Fruit fly (Drosophila melanogaster) whole organism, pupa: ENCODE measurements around the gene CG9471.

ENCODE experiments used
- CG10348 ChIP-seq: fragments of 200-800 bp; sonication (Bioruptor generic); IDR thresholded peaks from 2 replicates; pipeline ENCODE4 v1.3.6; 2022; ENCODE audit warnings: missing biosample characterization, missing genetic modification characterization
- CG12605 ChIP-seq: fragments of 200-800 bp; sonication (Bioruptor generic); IDR thresholded peaks from 2 replicates; pipeline ENCODE4 v1.3.6; 2022; ENCODE audit warnings: missing biosample characterization, missing genetic modification characterization
- CG13204 ChIP-seq: fragments of 200-800 bp; sonication (Bioruptor generic); optimal IDR thresholded peaks from 2 replicates; lab custom pipeline; 2018; ENCODE audit warnings: missing biosample characterization, mild to moderate bottlenecking, missing genetic modification characterization, moderate library complexity
- CG14655 ChIP-seq: fragments of 200-800 bp; sonication (Bioruptor generic); optimal IDR thresholded peaks from 3 replicates; lab custom pipeline; 2017; ENCODE audit warnings: mild to moderate bottlenecking, missing biosample characterization, missing genetic modification reagents, missing genetic modification characterization
- CG15710 ChIP-seq: fragments of 200-800 bp; sonication (Bioruptor generic); optimal IDR thresholded peaks from 2 replicates; lab custom pipeline; 2018; ENCODE audit warnings: missing biosample characterization, mild to moderate bottlenecking, missing genetic modification characterization, moderate library complexity
- CG17806 ChIP-seq: fragments of 200-800 bp; sonication (Bioruptor generic); optimal IDR thresholded peaks from 2 replicates; lab custom pipeline; 2018; ENCODE audit warnings: missing biosample characterization, mild to moderate bottlenecking, missing genetic modification characterization, moderate library complexity
- CG32121 ChIP-seq: fragments of 200-800 bp; sonication (Bioruptor generic); IDR thresholded peaks from 2 replicates; pipeline ENCODE4 v1.3.6; 2022; ENCODE audit warnings: missing biosample characterization, missing genetic modification characterization
- CG34367 ChIP-seq: fragments of 200-800 bp; sonication (Bioruptor generic); optimal IDR thresholded peaks from 2 replicates; lab custom pipeline; 2018; ENCODE audit warnings: missing biosample characterization, mild to moderate bottlenecking, missing genetic modification characterization
- CG4496 ChIP-seq: fragments of 200-800 bp; sonication (Bioruptor generic); IDR thresholded peaks from 3 replicates; pipeline ENCODE4 v1.3.6; 2022; ENCODE audit warnings: missing biosample characterization, missing genetic modification characterization
- CG8159 ChIP-seq: fragments of 200-800 bp; sonication (Bioruptor generic); optimal IDR thresholded peaks from 3 replicates; lab custom pipeline; 2018; ENCODE audit warnings: missing biosample characterization, mild to moderate bottlenecking, missing genetic modification characterization, moderate library complexity
- CG8301 ChIP-seq: fragments of 200-800 bp; sonication (Bioruptor generic); optimal IDR thresholded peaks from 2 replicates; lab custom pipeline; 2018; ENCODE audit warnings: missing biosample characterization, mild to moderate bottlenecking, missing genetic modification characterization
- CG9948 ChIP-seq: fragments of 200-800 bp; sonication (Bioruptor generic); optimal IDR thresholded peaks from 2 replicates; lab custom pipeline; 2018; ENCODE audit warnings: missing biosample characterization, mild to moderate bottlenecking, missing genetic modification characterization, moderate library complexity
- D1 ChIP-seq: fragments of 200-800 bp; sonication (Bioruptor generic); optimal IDR thresholded peaks from 2 replicates; lab custom pipeline; 2018; ENCODE audit warnings: missing biosample characterization, mild to moderate bottlenecking, missing genetic modification characterization, moderate library complexity
- EcR ChIP-seq: fragments of 200-800 bp; sonication (Bioruptor generic); optimal IDR thresholded peaks from 3 replicates; lab custom pipeline; 2019; ENCODE audit warnings: missing biosample characterization, missing genetic modification characterization, mild to moderate bottlenecking, moderate library complexity, missing genetic modification reagents
- Ets98B ChIP-seq: fragments of 200-800 bp; sonication (Bioruptor generic); IDR thresholded peaks from 2 replicates; pipeline ENCODE4 v1.3.6; 2022; ENCODE audit warnings: missing biosample characterization, missing genetic modification characterization
- Pif1A ChIP-seq: fragments of 200-800 bp; sonication (Bioruptor generic); optimal IDR thresholded peaks from 3 replicates; lab custom pipeline; 2016; ENCODE audit warnings: missing biosample characterization, missing genetic modification characterization
- Pif1B ChIP-seq: fragments of 200-800 bp; sonication (Bioruptor generic); optimal IDR thresholded peaks from 3 replicates; lab custom pipeline; 2016; ENCODE audit warnings: missing biosample characterization, missing genetic modification characterization
- Snoo ChIP-seq: fragments of 200-800 bp; sonication (Bioruptor generic); optimal IDR thresholded peaks from 3 replicates; lab custom pipeline; 2017; ENCODE audit warnings: missing biosample characterization, mild to moderate bottlenecking, missing genetic modification characterization, inconsistent platforms
- fd96Ca ChIP-seq: fragments of 200-800 bp; sonication (Bioruptor generic); IDR thresholded peaks from 3 replicates; pipeline ENCODE4 v1.3.6; 2022; ENCODE audit warnings: missing biosample characterization, missing genetic modification characterization
- gl ChIP-seq: fragments of 200-800 bp; sonication (Bioruptor generic); optimal IDR thresholded peaks from 2 replicates; lab custom pipeline; 2018; ENCODE audit warnings: missing biosample characterization, mild to moderate bottlenecking, missing genetic modification characterization
- rn ChIP-seq: fragments of 200-800 bp; sonication (Bioruptor generic); IDR thresholded peaks from 2 replicates; pipeline ENCODE4 v1.3.6; 2022; ENCODE audit warnings: missing biosample characterization, missing genetic modification characterization

CG9471 gene

DNA sequence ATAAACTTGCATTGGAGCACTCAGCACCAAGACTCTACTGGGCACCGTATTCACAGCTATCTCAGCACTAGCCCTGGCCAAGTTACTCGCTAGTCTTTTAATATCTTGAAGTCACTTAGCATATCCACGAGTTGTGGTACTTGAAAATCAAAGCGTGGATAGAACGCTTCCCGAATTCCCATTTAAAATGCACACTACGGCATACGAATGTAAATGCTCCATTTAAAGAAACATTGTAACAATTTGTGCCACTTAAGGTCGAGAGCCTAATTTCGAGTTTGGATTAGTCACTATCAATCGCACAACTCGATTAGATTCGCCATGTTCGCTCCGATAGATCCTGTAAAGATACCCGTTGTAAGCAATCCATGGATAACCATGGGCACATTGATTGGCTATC lies 42.5 kb upstream of the CG9471 start, which contains the start of gene eloF:
TSS of gene eloF (plus strand) at position 301 of the 400 bp plus-strand sequence.
- no peak for TF ChIP-seq rn (GFP tag; lab: Robert Waterston, UW)
- TF ChIP-seq CG17806 (tag; lab: Kevin White, UChicago), result no peak
- no peak for TF ChIP-seq CG4496 (GFP tag; lab: Robert Waterston, UW)
- TF ChIP-seq CG8301 (tag; lab: Kevin White, UChicago), result no peak
- TF ChIP-seq fd96Ca (GFP tag; lab: Robert Waterston, UW), result no peak
- TF ChIP-seq, all 21 proteins: peak for 0

DNA sequence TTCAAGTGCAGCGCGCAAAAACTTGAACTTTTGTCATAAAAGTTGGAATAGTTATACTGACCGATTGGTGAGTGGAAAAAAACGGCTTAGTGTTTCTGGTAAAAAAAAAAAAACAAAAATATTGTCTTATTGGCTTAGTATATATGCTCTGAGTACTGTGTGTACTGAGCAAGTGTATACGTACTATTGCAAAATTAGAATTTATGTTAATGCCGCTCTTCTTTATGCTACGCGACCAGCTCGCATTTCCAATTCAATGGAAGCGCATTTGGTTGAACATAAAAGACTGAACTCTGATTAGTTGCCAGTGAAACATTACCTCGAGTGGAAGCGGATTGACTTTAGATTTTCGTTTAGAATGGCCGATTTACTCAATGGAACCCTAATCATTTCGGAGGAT lies 41.1 kb upstream of the CG9471 start, which contains the start of gene CG8534:
TSS of gene CG8534 (plus strand) at position 301 of the 400 bp plus-strand sequence.
- TF ChIP-seq CG34367 (tag; lab: Kevin White, UChicago), result no peak
- no peak for TF ChIP-seq EcR (GFP tag; lab: Kevin White, UChicago)
- TF ChIP-seq rn (GFP tag; lab: Robert Waterston, UW), result no peak
- no peak for TF ChIP-seq CG15710 (tag; lab: Kevin White, UChicago)
- TF ChIP-seq CG9948, result no peak
- no peak for TF ChIP-seq CG8301 (tag; lab: Kevin White, UChicago)
- TF ChIP-seq gl (tag; lab: Kevin White, UChicago), result no peak
- no peak for TF ChIP-seq Pif1B
- no peak for TF ChIP-seq CG13204 (GFP tag; lab: Kevin White, UChicago)
- no peak for TF ChIP-seq Ets98B (GFP tag; lab: Robert Waterston, UW)
- no peak for TF ChIP-seq fd96Ca (GFP tag; lab: Robert Waterston, UW)
- TF ChIP-seq CG4496 (GFP tag; lab: Robert Waterston, UW), result no peak
- TF ChIP-seq Pif1A (GFP tag; lab: Kevin White, UChicago), result no peak

DNA sequence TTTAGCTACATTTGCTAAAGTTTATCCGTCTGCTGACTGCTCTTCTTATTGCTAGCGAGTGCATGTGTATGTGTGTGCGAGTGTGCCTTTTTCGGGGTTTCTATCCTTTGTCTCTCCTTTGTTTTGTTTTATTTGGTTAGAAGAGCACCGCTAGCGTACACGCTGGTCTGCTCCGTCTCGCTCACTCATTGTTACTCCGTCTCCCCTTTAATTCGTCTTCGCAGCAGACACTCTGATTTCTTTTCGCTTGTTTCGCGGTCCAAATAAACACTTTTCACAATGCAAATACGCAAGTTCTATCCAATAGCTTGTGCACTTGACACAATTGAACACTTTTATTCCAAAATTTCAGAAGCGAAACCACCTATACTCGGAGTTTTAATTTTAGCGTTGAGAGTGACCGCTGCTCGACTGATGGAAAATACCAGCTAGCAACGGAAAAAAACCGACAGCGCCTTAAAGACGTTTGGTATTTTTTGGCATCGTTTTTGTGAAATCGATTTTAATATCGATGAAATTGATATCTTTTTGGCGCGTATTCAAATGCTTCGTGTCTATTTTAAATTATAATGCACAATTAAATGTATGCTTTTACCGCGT lies 37.7 kb upstream of the CG9471 start, which contains the start of gene FBXO11:
TSS of gene FBXO11 (minus strand) at position 423 of the 600 bp plus-strand sequence.
- TF ChIP-seq rn (GFP tag; lab: Robert Waterston, UW) (peak; percentile 55; the same call in 1 of the 2 replicates), CG32121 (GFP tag; lab: Robert Waterston, UW) (peak; percentile 83), EcR (GFP tag; lab: Kevin White, UChicago) (peak; percentile 76), CG4496 (GFP tag; lab: Robert Waterston, UW) (peak; percentile 83; the same call in 2 of the 3 replicates), CG8159 (tag; lab: Kevin White, UChicago) (peak; percentile 43), Ets98B (GFP tag; lab: Robert Waterston, UW) (peak; percentile 57), gl (tag; lab: Kevin White, UChicago) (peak; percentile 88), fd96Ca (GFP tag; lab: Robert Waterston, UW) (peak; percentile 72; the same call in 2 of the 3 replicates), Snoo (tag; lab: Kevin White, UChicago) (peak; percentile 62), CG9948 (no peak), CG17806 (tag; lab: Kevin White, UChicago) (peak; percentile 47), CG12605 (GFP tag; lab: Robert Waterston, UW) (peak; percentile 65), CG10348 (GFP tag; lab: Robert Waterston, UW) (no peak), CG34367 (tag; lab: Kevin White, UChicago) (peak; percentile 75), CG15710 (tag; lab: Kevin White, UChicago) (no peak), CG8301 (tag; lab: Kevin White, UChicago) (no peak)

DNA sequence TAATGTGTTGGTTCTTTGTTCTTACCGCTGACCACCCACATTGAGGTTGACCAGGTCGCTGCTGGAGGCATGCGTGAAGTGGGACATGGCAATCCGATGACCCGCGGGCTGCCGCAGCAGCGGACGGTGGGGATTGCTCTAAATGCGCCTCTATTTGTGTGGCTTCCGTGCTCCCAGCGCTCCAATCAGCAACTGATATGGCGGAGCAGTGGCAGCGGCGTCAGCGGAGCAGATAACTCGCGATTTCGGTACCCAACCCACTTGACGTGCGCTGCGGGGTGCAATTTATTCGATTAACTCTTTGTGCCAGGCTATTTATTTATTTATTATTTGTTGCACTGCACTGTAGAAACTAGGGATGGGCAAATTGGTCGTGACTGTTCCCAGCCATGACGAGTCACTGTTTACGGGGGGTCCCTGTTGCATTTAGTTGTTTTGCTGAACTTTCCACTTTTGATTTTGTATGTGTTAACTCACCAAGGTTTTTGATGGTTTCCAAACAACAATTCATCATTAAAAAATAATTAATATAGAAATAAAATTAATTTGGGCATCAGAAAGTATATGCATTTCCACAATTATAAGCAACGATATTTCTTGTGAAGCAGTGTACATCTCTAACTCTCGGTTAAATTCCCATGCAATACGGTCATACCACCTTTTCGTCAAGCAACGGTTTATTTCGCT lies 29.4 kb upstream of the CG9471 start, which contains the start of the genes CG9467 and CG8526:
TSS of gene CG9467 (minus strand) at position 383 of the 687 bp plus-strand sequence.
TSS of gene CG8526 (plus strand) at position 637 of the 687 bp plus-strand sequence.
- TF ChIP-seq EcR (GFP tag; lab: Kevin White, UChicago) (peak; percentile 16), CG15710 (tag; lab: Kevin White, UChicago) (peak; percentile 65), Pif1B (no peak), CG10348 (GFP tag; lab: Robert Waterston, UW) (no peak), CG8301 (tag; lab: Kevin White, UChicago) (no peak), CG34367 (tag; lab: Kevin White, UChicago) (peak; percentile 9), CG12605 (GFP tag; lab: Robert Waterston, UW) (no peak), CG17806 (tag; lab: Kevin White, UChicago) (peak; percentile 47), CG32121 (GFP tag; lab: Robert Waterston, UW) (peak; percentile 63), CG14655 (GFP tag; lab: Kevin White, UChicago) (no peak), rn (GFP tag; lab: Robert Waterston, UW) (no peak), Snoo (tag; lab: Kevin White, UChicago) (peak; percentile 41), gl (tag; lab: Kevin White, UChicago) (no peak), CG4496 (GFP tag; lab: Robert Waterston, UW) (no peak), Ets98B (GFP tag; lab: Robert Waterston, UW) (no peak), CG13204 (GFP tag; lab: Kevin White, UChicago) (no peak), Pif1A (GFP tag; lab: Kevin White, UChicago) (no peak), CG8159 (tag; lab: Kevin White, UChicago) (no peak), CG9948 (peak; percentile 32), D1 (tag; lab: Kevin White, UChicago) (no peak), fd96Ca (GFP tag; lab: Robert Waterston, UW) (peak; percentile 31; the same call in 2 of the 3 replicates)

DNA sequence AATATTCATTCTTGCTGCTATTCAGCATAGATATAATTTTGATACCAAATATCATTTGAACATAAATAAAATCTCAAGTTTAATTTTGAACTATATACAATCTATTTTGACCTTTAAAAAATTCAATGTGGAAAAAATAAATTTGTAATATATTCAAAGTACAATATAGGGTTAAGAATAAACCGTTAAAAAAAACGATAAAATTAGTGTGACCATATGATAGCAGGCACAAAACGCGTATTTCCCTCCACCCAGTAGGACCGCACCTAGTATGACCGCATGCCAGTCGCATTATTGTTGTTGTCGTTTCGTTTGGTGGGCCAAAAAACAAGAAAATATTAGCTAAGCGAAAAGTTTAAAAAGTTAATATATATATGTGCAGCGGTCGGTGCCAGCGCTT lies 21.7 kb upstream of the CG9471 start, which contains the start of gene CG8516:
TSS of gene CG8516 (plus strand) at position 278 of the 400 bp plus-strand sequence.
- no peak for TF ChIP-seq CG10348 (GFP tag; lab: Robert Waterston, UW)
- peak; percentile 16 for TF ChIP-seq CG15710 (tag; lab: Kevin White, UChicago)
- TF ChIP-seq CG8159 (tag; lab: Kevin White, UChicago), result peak; percentile 35
- TF ChIP-seq CG9948, result no peak
- peak; percentile 53; the same call in 1 of the 2 replicates for TF ChIP-seq CG32121 (GFP tag; lab: Robert Waterston, UW)
- TF ChIP-seq D1 (tag; lab: Kevin White, UChicago), result no peak
- TF ChIP-seq CG8301 (tag; lab: Kevin White, UChicago), result peak; percentile 25
- peak; percentile 20; the same call in 1 of the 2 replicates for TF ChIP-seq Ets98B (GFP tag; lab: Robert Waterston, UW)
- peak; percentile 11 for TF ChIP-seq EcR (GFP tag; lab: Kevin White, UChicago)
- TF ChIP-seq CG17806 (tag; lab: Kevin White, UChicago), result peak; percentile 34
- TF ChIP-seq Pif1A (GFP tag; lab: Kevin White, UChicago), result no peak
- no peak for TF ChIP-seq gl (tag; lab: Kevin White, UChicago)
